Worm (Caenorhabditis elegans) whole organism, young adult: ENCODE measurements around the gene nhr-186.

Experiments
- F49E8.2 ChIP-seq: sonication (generic microtip); optimal IDR thresholded peaks from 3 replicates; lab custom pipeline; 2017; ENCODE audit warnings: missing genetic modification characterization, mild to moderate bottlenecking, missing compliant biosample characterization, antibody characterized with exemption, moderate library complexity; ENCODE audit not compliant: insufficient read depth
- bed-1 ChIP-seq: fragments of 200-800 bp; sonication (Bioruptor generic); IDR thresholded peaks from 2 replicates; pipeline ENCODE4 v1.3.6; 2022; ENCODE audit warnings: missing genetic modification reagents, missing genetic modification characterization, missing compliant biosample characterization
- ccch-3 ChIP-seq: fragments of 200-800 bp; sonication (Bioruptor generic); optimal IDR thresholded peaks from 2 replicates; lab custom pipeline; 2018; ENCODE audit warnings: mild to moderate bottlenecking, missing genetic modification characterization, missing compliant biosample characterization
- lin-35 ChIP-seq, 3 experiments: fragments of 150-350 bp in 2 of 3; sonication (generic microtip) in 1 of 3; optimal IDR thresholded peaks; 2 replicates each; lab custom pipeline; 2014 to 2018; ENCODE audit warnings: missing biosample characterization in 3 of 3, missing genetic modification characterization in 3 of 3, missing genetic modification reagents in 3 of 3
- nhr-90 ChIP-seq: sonication (generic microtip); optimal IDR thresholded peaks from 2 replicates; lab custom pipeline; 2016; ENCODE audit warnings: missing genotype, mild to moderate bottlenecking, missing genetic modification characterization, missing compliant biosample characterization
- sea-2 ChIP-seq: fragments of 200-800 bp; sonication (Bioruptor generic); IDR thresholded peaks from 2 replicates; pipeline ENCODE4 v1.3.6; 2022; ENCODE audit warnings: missing genetic modification characterization, missing compliant biosample characterization
- ztf-28 ChIP-seq: fragments of 200-800 bp; sonication (Bioruptor generic); IDR thresholded peaks from 2 replicates; pipeline ENCODE4 v1.3.6; 2022; ENCODE audit warnings: missing genetic modification reagents, missing genetic modification characterization, missing compliant biosample characterization

DNA sequence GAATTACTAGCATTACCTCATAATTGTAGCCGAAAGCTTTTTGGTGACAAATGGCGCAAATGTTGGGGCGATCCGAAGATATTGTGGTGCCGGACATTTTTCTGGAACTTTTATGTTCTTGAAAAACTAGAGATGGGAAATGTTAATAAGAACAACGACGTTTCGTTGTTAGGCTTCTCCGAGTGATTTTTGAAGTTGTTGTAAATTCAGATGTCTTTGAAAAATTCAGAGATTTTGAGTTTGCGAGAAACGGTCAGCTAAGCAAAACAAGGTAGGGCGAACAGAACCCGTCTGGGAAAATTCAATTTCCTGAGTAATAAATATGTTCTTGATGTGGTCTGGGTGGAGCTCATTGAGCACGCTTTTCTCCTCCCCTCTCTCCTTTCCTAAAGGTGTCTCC is 31.4 kb upstream of the nhr-186 start, which contains the start of gene nhr-124:
- TF ChIP-seq ztf-28 (GFP tag; lab: Robert Waterston, UW) (no peak), bed-1 (GFP tag; lab: Robert Waterston, UW) (no peak), F49E8.2 (tag; lab: Kevin White, UChicago) (no peak), ccch-3 (GFP tag; lab: Kevin White, UChicago) (no peak), sea-2 (GFP tag; lab: Robert Waterston, UW) (no peak), nhr-90 (tag; lab: Kevin White, UChicago) (no peak), lin-35 (GFP tag; optimal IDR thresholded peaks at IDR 0.05; lab: Kevin White, UChicago) (no peak)
